Worm (Caenorhabditis elegans) whole organism, L1 larva: Measurements from ENCODE around the gene srh-24.

ENCODE experiments used
- blmp-1 ChIP-seq: fragments of 150-350 bp; optimal IDR thresholded peaks from 2 replicates; lab custom pipeline; 2014; ENCODE audit warnings: missing biosample characterization, missing genetic modification characterization
- sptf-1 ChIP-seq: fragments of 150-350 bp; optimal IDR thresholded peaks from 2 replicates; lab custom pipeline; 2014; ENCODE audit warnings: missing biosample characterization, missing genetic modification characterization

- TF ChIP-seq sptf-1 (no peak), blmp-1 (no peak)
These were observed 7.6 kb downstream of the srh-24 start, which contains the start of gene R10D12.8 for ce11 chrV:13953191-13953590.
